Worm (Caenorhabditis elegans): ENCODE data around the gene scd-2.

ce11 chrV:6676158-6676849 lies 43.3 kb downstream of the scd-2 start, which contains the start of gene cest-34:
- TF ChIP-seq hmbx-1 (tag; optimal IDR thresholded peaks at IDR 0.05) (no peak), pes-1 (GFP tag; IDR thresholded peaks at IDR 0.05) (no peak), ceh-36 (tag; optimal IDR thresholded peaks at IDR 0.05) (no peak), scrt-1 (GFP tag; IDR thresholded peaks at IDR 0.05) (no peak), ama-1 (optimal IDR thresholded peaks at IDR 0.05) (no peak)

All from whole organism, early embryonic.